Worm (Caenorhabditis elegans) whole organism, mixed stage, embryonic: ENCODE measurements around the gene dod-22.

Experiments used
- M03D4.4 ChIP-seq: sonication (generic microtip); optimal IDR thresholded peaks from 2 replicates; lab custom pipeline; 2017; ENCODE audit warnings: mild to moderate bottlenecking, missing genetic modification characterization, missing compliant biosample characterization
- bed-3 ChIP-seq: fragments of 200-800 bp; sonication (Bioruptor generic); optimal IDR thresholded peaks from 3 replicates; lab custom pipeline; 2018; ENCODE audit warnings: mild to moderate bottlenecking, missing genetic modification characterization, moderate library complexity, missing compliant biosample characterization
- blmp-1 ChIP-seq: fragments of 150-350 bp; optimal IDR thresholded peaks from 2 replicates; lab custom pipeline; 2014; ENCODE audit warnings: missing biosample characterization, missing genetic modification characterization
- ceh-39 ChIP-seq: fragments of 150-350 bp; optimal IDR thresholded peaks from 2 replicates; lab custom pipeline; 2014; ENCODE audit warnings: missing biosample characterization, missing genetic modification characterization
- ceh-83 ChIP-seq: fragments of 200-800 bp; sonication (Bioruptor generic); optimal IDR thresholded peaks from 2 replicates; lab custom pipeline; 2018; ENCODE audit warnings: mild to moderate bottlenecking, missing genetic modification characterization, missing compliant biosample characterization
- ces-1 ChIP-seq: fragments of 150-350 bp; optimal IDR thresholded peaks from 2 replicates; lab custom pipeline; 2014; ENCODE audit warnings: missing biosample characterization, missing genetic modification reagents, missing genetic modification characterization
- cnd-1 ChIP-seq: fragments of 200-800 bp; sonication (Bioruptor generic); optimal IDR thresholded peaks from 2 replicates; lab custom pipeline; 2018; ENCODE audit warnings: mild to moderate bottlenecking, missing genetic modification characterization, missing compliant biosample characterization
- drap-1 ChIP-seq: fragments of 200-800 bp; sonication (Bioruptor generic); optimal IDR thresholded peaks from 3 replicates; lab custom pipeline; 2018; ENCODE audit warnings: mild to moderate bottlenecking, missing genetic modification characterization, missing compliant biosample characterization
- elt-1 ChIP-seq: sonication (generic microtip); optimal IDR thresholded peaks from 2 replicates; lab custom pipeline; 2017; ENCODE audit warnings: missing genetic modification characterization, mild to moderate bottlenecking, missing compliant biosample characterization, antibody characterized with exemption, moderate library complexity, borderline replicate concordance; ENCODE audit not compliant: insufficient read depth
- elt-3 ChIP-seq: fragments of 150-350 bp; optimal IDR thresholded peaks from 2 replicates; lab custom pipeline; 2014; ENCODE audit warnings: missing biosample characterization, missing genetic modification characterization
- flh-1 ChIP-seq: fragments of 200-800 bp; sonication (Bioruptor generic); optimal IDR thresholded peaks from 2 replicates; lab custom pipeline; 2018; ENCODE audit warnings: mild to moderate bottlenecking, missing genetic modification characterization, moderate library complexity, missing compliant biosample characterization
- ham-2 ChIP-seq: fragments of 200-800 bp; sonication (Bioruptor generic); optimal IDR thresholded peaks from 2 replicates; lab custom pipeline; 2018; ENCODE audit warnings: mild to moderate bottlenecking, missing genetic modification characterization, missing compliant biosample characterization
- hlh-1 ChIP-seq: fragments of 150-350 bp; optimal IDR thresholded peaks from 2 replicates; lab custom pipeline; 2014; ENCODE audit warnings: missing biosample characterization, missing genetic modification reagents, missing genetic modification characterization
- lin-13 ChIP-seq: fragments of 150-350 bp; optimal IDR thresholded peaks from 2 replicates; lab custom pipeline; 2014; ENCODE audit warnings: missing biosample characterization, missing genetic modification characterization
- lin-32 ChIP-seq: fragments of 200-800 bp; sonication (Bioruptor generic); optimal IDR thresholded peaks from 2 replicates; lab custom pipeline; 2018; ENCODE audit warnings: mild to moderate bottlenecking, missing genetic modification characterization, missing compliant biosample characterization
- lsy-2 ChIP-seq: fragments of 150-350 bp; optimal IDR thresholded peaks from 2 replicates; lab custom pipeline; 2014; ENCODE audit warnings: missing biosample characterization, missing genetic modification characterization
- mep-1 ChIP-seq: fragments of 150-350 bp; optimal IDR thresholded peaks from 2 replicates; lab custom pipeline; 2017; ENCODE audit warnings: missing biosample characterization, missing genetic modification reagents, missing genetic modification characterization, inconsistent platforms
- mls-2 ChIP-seq: sonication (generic microtip); optimal IDR thresholded peaks from 2 replicates; lab custom pipeline; 2016; ENCODE audit warnings: mild to moderate bottlenecking, missing genetic modification characterization, moderate library complexity, missing compliant biosample characterization
- nhr-12 ChIP-seq: fragments of 150-350 bp; optimal IDR thresholded peaks from 2 replicates; lab custom pipeline; 2014; ENCODE audit warnings: missing biosample characterization, missing genetic modification characterization
- nhr-2 ChIP-seq: fragments of 150-350 bp; optimal IDR thresholded peaks from 2 replicates; lab custom pipeline; 2014; ENCODE audit warnings: missing biosample characterization, missing genetic modification characterization
- nhr-237 ChIP-seq: fragments of 150-350 bp; optimal IDR thresholded peaks from 2 replicates; lab custom pipeline; 2014; ENCODE audit warnings: missing biosample characterization, missing genetic modification characterization
- nhr-28 ChIP-seq: fragments of 150-350 bp; optimal IDR thresholded peaks from 2 replicates; lab custom pipeline; 2014; ENCODE audit warnings: missing biosample characterization, missing genetic modification characterization
- nhr-76 ChIP-seq: sonication (generic microtip); optimal IDR thresholded peaks from 2 replicates; lab custom pipeline; 2017; ENCODE audit warnings: missing biosample characterization, missing genetic modification characterization
- pha-4 ChIP-seq: fragments of 150-350 bp; optimal IDR thresholded peaks from 2 replicates; lab custom pipeline; 2018; ENCODE audit warnings: missing biosample characterization, missing genetic modification reagents, missing genetic modification characterization
- sem-2 ChIP-seq: fragments of 200-800 bp; sonication (Bioruptor generic); optimal IDR thresholded peaks from 2 replicates; lab custom pipeline; 2018; ENCODE audit warnings: mild to moderate bottlenecking, missing genetic modification characterization, missing compliant biosample characterization
- snpc-4 ChIP-seq: fragments of 150-350 bp; optimal IDR thresholded peaks from 2 replicates; lab custom pipeline; 2014; ENCODE audit warnings: missing biosample characterization, missing genetic modification characterization
- sptf-1 ChIP-seq: sonication (generic microtip); optimal IDR thresholded peaks from 2 replicates; lab custom pipeline; 2017; ENCODE audit warnings: mild to moderate bottlenecking, missing genetic modification characterization, moderate library complexity, missing compliant biosample characterization
- tbx-8 ChIP-seq: fragments of 200-800 bp; sonication (Bioruptor generic); optimal IDR thresholded peaks from 2 replicates; lab custom pipeline; 2018; ENCODE audit warnings: mild to moderate bottlenecking, missing genetic modification characterization, moderate library complexity, missing compliant biosample characterization
- unc-120 ChIP-seq: sonication (generic microtip); optimal IDR thresholded peaks from 2 replicates; lab custom pipeline; 2017; ENCODE audit warnings: missing genetic modification characterization, missing compliant biosample characterization; ENCODE audit not compliant: poor library complexity, severe bottlenecking
- unc-39 ChIP-seq: fragments of 150-350 bp; optimal IDR thresholded peaks from 2 replicates; lab custom pipeline; 2014; ENCODE audit warnings: missing biosample characterization, missing genetic modification characterization
- unc-62 ChIP-seq: fragments of 150-350 bp; optimal IDR thresholded peaks from 2 replicates; lab custom pipeline; 2014; ENCODE audit warnings: missing biosample characterization, missing genetic modification reagents, missing genetic modification characterization
- zip-8 ChIP-seq: fragments of 150-350 bp; optimal IDR thresholded peaks from 2 replicates; lab custom pipeline; 2014; ENCODE audit warnings: missing biosample characterization, missing genetic modification characterization
- ztf-11 ChIP-seq: fragments of 150-350 bp; optimal IDR thresholded peaks from 2 replicates; lab custom pipeline; 2014; ENCODE audit warnings: missing biosample characterization, missing genetic modification characterization

The dod-22 gene

ce11 chrIV:12946488-12946887, 18.7 kb upstream of the dod-22 start, which contains the start of gene F55G11.1:
Gene F55G11.1, minus strand, starts transcription at chrIV:12946588.
- TF ChIP-seq lin-13 (tag; lab: Kevin White, UChicago) = no peak
- no peak for TF ChIP-seq nhr-237 (tag; lab: Kevin White, UChicago)
- no peak for TF ChIP-seq pha-4 (tag; lab: Kevin White, UChicago)
- TF ChIP-seq elt-1 (tag; lab: Kevin White, UChicago) = no peak
- TF ChIP-seq tbx-8 (GFP tag; lab: Kevin White, UChicago) = no peak
- no peak for TF ChIP-seq cnd-1 (tag; lab: Kevin White, UChicago)
- no peak for TF ChIP-seq zip-8 (tag; lab: Kevin White, UChicago)
- no peak for TF ChIP-seq sem-2 (GFP tag; lab: Kevin White, UChicago)
- TF ChIP-seq unc-39 = no peak

- no peak for TF ChIP-seq nhr-237 (tag; lab: Kevin White, UChicago)
- no peak for TF ChIP-seq hlh-1 (tag; lab: Kevin White, UChicago)
- TF ChIP-seq mls-2 (tag; lab: Kevin White, UChicago) = no peak
- no peak for TF ChIP-seq nhr-76
- no peak for TF ChIP-seq drap-1 (GFP tag; lab: Kevin White, UChicago)
- TF ChIP-seq elt-3 (tag; lab: Kevin White, UChicago) = no peak
- TF ChIP-seq flh-1 (GFP tag; lab: Kevin White, UChicago) = no peak
- no peak for TF ChIP-seq snpc-4 (tag; lab: Kevin White, UChicago)
- TF ChIP-seq cnd-1 (tag; lab: Kevin White, UChicago) = no peak
- TF ChIP-seq mep-1 = no peak
- no peak for TF ChIP-seq lsy-2 (tag; lab: Kevin White, UChicago)
- no peak for TF ChIP-seq elt-1 (tag; lab: Kevin White, UChicago)
These were observed 16.7 kb upstream of the dod-22 start, which contains the start of gene F55G11.10 for ce11 chrIV:12948470-12948869. Gene F55G11.10, plus strand, starts transcription at chrIV:12948770.

- TF ChIP-seq unc-39 (no peak), drap-1 (GFP tag; lab: Kevin White, UChicago) (no peak), lsy-2 (tag; lab: Kevin White, UChicago) (no peak), sem-2 (GFP tag; lab: Kevin White, UChicago) (no peak), lin-13 (tag; lab: Kevin White, UChicago) (no peak), ceh-83 (GFP tag; lab: Kevin White, UChicago) (no peak), ztf-11 (tag; lab: Kevin White, UChicago) (no peak), tbx-8 (GFP tag; lab: Kevin White, UChicago) (no peak), lin-32 (GFP tag; lab: Kevin White, UChicago) (no peak), nhr-237 (tag; lab: Kevin White, UChicago) (no peak)
These were observed 7.4 kb upstream of the dod-22 start, which contains the start of gene F55G11.6 for ce11 chrIV:12957730-12958129. Gene F55G11.6, plus strand, starts transcription at chrIV:12958030.

- no peak for TF ChIP-seq nhr-2 (tag; lab: Kevin White, UChicago)
- TF ChIP-seq nhr-28 (tag; lab: Kevin White, UChicago) = no peak
- TF ChIP-seq mep-1 = no peak
- TF ChIP-seq M03D4.4 (tag; lab: Kevin White, UChicago) = no peak
- no peak for TF ChIP-seq ces-1 (GFP tag; lab: Kevin White, UChicago)
- TF ChIP-seq tbx-8 (GFP tag; lab: Kevin White, UChicago) = no peak
- no peak for TF ChIP-seq blmp-1 (tag; lab: Kevin White, UChicago)
- TF ChIP-seq ceh-39 = no peak
- no peak for TF ChIP-seq unc-120
- no peak for TF ChIP-seq drap-1 (GFP tag; lab: Kevin White, UChicago)
- no peak for TF ChIP-seq mls-2 (tag; lab: Kevin White, UChicago)
- TF ChIP-seq unc-62 = no peak
- TF ChIP-seq lsy-2 (tag; lab: Kevin White, UChicago) = no peak
These were observed 5.0 kb upstream of the dod-22 start, which contains the start of gene F55G11.7 for ce11 chrIV:12960136-12960535. Gene F55G11.7, plus strand, starts transcription at chrIV:12960436.

- TF ChIP-seq pha-4 (tag; lab: Kevin White, UChicago) (no peak), mls-2 (tag; lab: Kevin White, UChicago) (no peak), unc-120 (no peak), mep-1 (no peak), ztf-11 (tag; lab: Kevin White, UChicago) (no peak), ceh-83 (GFP tag; lab: Kevin White, UChicago) (no peak), nhr-12 (tag; lab: Kevin White, UChicago) (no peak), hlh-1 (tag; lab: Kevin White, UChicago) (no peak), blmp-1 (tag; lab: Kevin White, UChicago) (no peak), ces-1 (GFP tag; lab: Kevin White, UChicago) (no peak), unc-62 (no peak), nhr-2 (tag; lab: Kevin White, UChicago) (no peak), drap-1 (GFP tag; lab: Kevin White, UChicago) (no peak), bed-3 (GFP tag; lab: Kevin White, UChicago) (no peak), ham-2 (no peak), sptf-1 (no peak), cnd-1 (tag; lab: Kevin White, UChicago) (no peak), nhr-237 (tag; lab: Kevin White, UChicago) (no peak), lin-13 (tag; lab: Kevin White, UChicago) (no peak), snpc-4 (tag; lab: Kevin White, UChicago) (no peak)
These were observed 2.6 kb upstream of the dod-22 start, which contains the start of gene F55G11.8 for ce11 chrIV:12962564-12962963. Gene F55G11.8, plus strand, starts transcription at chrIV:12962808.
